Worm (Caenorhabditis elegans) whole organism, L1 larva: ENCODE results near the gene F35H12.6.

Source experiments
- alr-1 ChIP-seq: fragments of 200-800 bp; sonication (Bioruptor generic); optimal IDR thresholded peaks from 2 replicates; lab custom pipeline; 2018; ENCODE audit warnings: borderline replicate concordance, mild to moderate bottlenecking, missing genetic modification characterization, missing compliant biosample characterization
- aly-2 ChIP-seq: fragments of 150-350 bp; optimal IDR thresholded peaks from 2 replicates; lab custom pipeline; 2014; ENCODE audit warnings: missing biosample characterization, missing genetic modification characterization
- elt-3 ChIP-seq, 6 experiments: fragments of 150-350 bp in 1 of 6; sonication (generic microtip); optimal IDR thresholded peaks; 2 replicates each; lab custom pipeline; 2017 to 2018; ENCODE audit warnings: missing biosample characterization in 6 of 6, missing genetic modification characterization in 6 of 6, inconsistent platforms in 1 of 6
- lin-39 ChIP-seq: fragments of 150-350 bp; optimal IDR thresholded peaks from 2 replicates; lab custom pipeline; 2014; ENCODE audit warnings: missing biosample characterization, missing genetic modification reagents, missing genetic modification characterization
- lsy-2 ChIP-seq, 2 experiments: fragments of 150-350 bp; optimal IDR thresholded peaks; 2 replicates each; lab custom pipeline; 2014; ENCODE audit warnings: missing biosample characterization in 2 of 2, missing genetic modification characterization in 2 of 2
- nhr-11 ChIP-seq: fragments of 150-350 bp; optimal IDR thresholded peaks from 2 replicates; lab custom pipeline; 2014; ENCODE audit warnings: missing biosample characterization, missing genetic modification characterization
- skn-1 ChIP-seq: fragments of 150-350 bp; optimal IDR thresholded peaks from 2 replicates; lab custom pipeline; 2014; ENCODE audit warnings: missing biosample characterization, missing genetic modification characterization
- snpc-4 ChIP-seq: fragments of 150-350 bp; optimal IDR thresholded peaks from 2 replicates; lab custom pipeline; 2014; ENCODE audit warnings: missing biosample characterization, missing genetic modification characterization
- tlp-1 ChIP-seq: fragments of 150-350 bp; optimal IDR thresholded peaks from 2 replicates; lab custom pipeline; 2014; ENCODE audit warnings: missing biosample characterization, missing genetic modification characterization

- TF ChIP-seq elt-3 (tag; optimal IDR thresholded peaks at IDR 0.05; lab: Kevin White, UChicago) (no peak), lin-39 (tag; lab: Kevin White, UChicago) (no peak), skn-1 (tag; lab: Kevin White, UChicago) (no peak), lsy-2 (tag; optimal IDR thresholded peaks at IDR 0.05; lab: Kevin White, UChicago) (no peak), tlp-1 (no peak), alr-1 (tag; lab: Kevin White, UChicago) (no peak), snpc-4 (no peak), aly-2 (tag; lab: Kevin White, UChicago) (no peak), nhr-11 (tag; lab: Kevin White, UChicago) (no peak)
Measured at ce11 chrX:865214-865613, 47.9 kb upstream of the F35H12.6 start.
